Fruit fly (Drosophila melanogaster): ENCODE data around the gene lectin-37Da.
A peak's percentile ranks its signal among the peaks of the same experiment; 100 is the strongest.

The lectin-37Da gene

DNA sequence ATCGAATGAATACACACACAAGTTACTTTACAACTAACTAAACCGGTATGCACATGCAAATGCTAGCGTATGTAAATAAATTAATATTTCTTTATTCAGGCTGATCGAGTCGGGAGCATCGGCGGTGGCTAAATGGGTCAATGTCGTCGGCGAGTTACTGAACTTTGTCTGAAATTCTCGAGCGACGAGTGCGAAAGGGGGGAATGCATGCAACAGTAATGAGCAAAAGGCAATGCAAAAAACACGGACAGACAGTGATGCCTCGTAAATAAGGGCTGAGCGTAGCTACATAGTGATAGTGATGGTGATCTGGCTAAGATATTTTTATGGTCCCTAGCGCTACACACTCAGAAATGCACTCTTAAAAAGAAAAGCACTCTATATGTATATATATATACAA is 22.6 kb downstream of the lectin-37Da start (continued):
- TF ChIP-seq CG31627 (GFP tag; optimal IDR thresholded peaks at IDR 0.05), result no peak
- no peak for TF ChIP-seq Eip93F (GFP tag; optimal IDR thresholded peaks at IDR 0.05)
- no peak for TF ChIP-seq Hr38 (GFP tag; optimal IDR thresholded peaks at IDR 0.05)
- TF ChIP-seq acj6 (GFP tag; optimal IDR thresholded peaks at IDR 0.05), result peak; percentile 7
- peak; percentile 25; the same call in 1 of the 2 replicates for TF ChIP-seq CG15336 (GFP tag; IDR thresholded peaks at IDR 0.05)
- no peak for TF ChIP-seq CG10669 (GFP tag; optimal IDR thresholded peaks at IDR 0.05)
- TF ChIP-seq CG3032 (tag; optimal IDR thresholded peaks at IDR 0.05), result peak; percentile 18
- TF ChIP-seq CG11294 (GFP tag; IDR thresholded peaks at IDR 0.05), result no peak
- no peak for TF ChIP-seq Lpt (GFP tag; optimal IDR thresholded peaks at IDR 0.05)
- TF ChIP-seq fkh (GFP tag; optimal IDR thresholded peaks at IDR 0.05), result no peak
- no peak for TF ChIP-seq CG16779 (tag; optimal IDR thresholded peaks at IDR 0.05)
- TF ChIP-seq Gug (GFP tag; IDR thresholded peaks at IDR 0.05), result no peak
- TF ChIP-seq ss (GFP tag; optimal IDR thresholded peaks at IDR 0.05), result peak; percentile 14 to 58
- no peak for TF ChIP-seq Smox (GFP tag; optimal IDR thresholded peaks at IDR 0.05)
- no peak for TF ChIP-seq lz (GFP tag; optimal IDR thresholded peaks at IDR 0.05)

DNA sequence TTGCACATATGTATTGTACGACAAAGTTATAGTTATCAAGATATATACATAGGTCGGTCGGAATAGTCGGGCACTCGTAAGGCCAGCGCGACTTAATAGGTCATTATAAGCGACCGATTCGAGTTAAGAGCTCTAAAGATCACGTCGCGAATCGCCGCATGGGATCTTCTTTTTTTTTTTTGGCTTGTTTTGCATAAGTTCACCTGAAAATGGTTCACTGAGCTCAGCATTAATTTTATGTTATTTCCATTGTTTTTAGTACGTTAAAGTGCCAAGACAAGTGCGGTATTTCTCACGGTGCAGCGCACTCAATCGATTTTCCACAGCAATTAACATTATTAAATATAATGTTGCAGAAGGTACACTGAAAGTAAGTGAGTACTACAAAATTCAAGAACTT is 23.2 kb downstream of the lectin-37Da start:
- TF ChIP-seq CG11294 (GFP tag; IDR thresholded peaks at IDR 0.05) (peak; percentile 16; the same call in 1 of the 2 replicates), CG6163 (GFP tag; IDR thresholded peaks at IDR 0.05) (peak; percentile 22), Gug (GFP tag; IDR thresholded peaks at IDR 0.05) (peak; percentile 44; the same call in 1 of the 2 replicates), Hr4 (GFP tag; optimal IDR thresholded peaks at IDR 0.05) (peak; percentile 12), eg (GFP tag; IDR thresholded peaks at IDR 0.05) (peak; percentile 37; the same call in 1 of the 3 replicates), CG8119 (GFP tag; IDR thresholded peaks at IDR 0.05) (peak; percentile 13; the same call in 1 of the 3 replicates), CG34406 (GFP tag; optimal IDR thresholded peaks at IDR 0.05) (no peak), CG16779 (tag; optimal IDR thresholded peaks at IDR 0.05) (no peak), Eip93F (GFP tag; optimal IDR thresholded peaks at IDR 0.05) (no peak), Eip78C (GFP tag) (peak; percentile 76), CG8632 (GFP tag; optimal IDR thresholded peaks at IDR 0.05) (no peak)

DNA sequence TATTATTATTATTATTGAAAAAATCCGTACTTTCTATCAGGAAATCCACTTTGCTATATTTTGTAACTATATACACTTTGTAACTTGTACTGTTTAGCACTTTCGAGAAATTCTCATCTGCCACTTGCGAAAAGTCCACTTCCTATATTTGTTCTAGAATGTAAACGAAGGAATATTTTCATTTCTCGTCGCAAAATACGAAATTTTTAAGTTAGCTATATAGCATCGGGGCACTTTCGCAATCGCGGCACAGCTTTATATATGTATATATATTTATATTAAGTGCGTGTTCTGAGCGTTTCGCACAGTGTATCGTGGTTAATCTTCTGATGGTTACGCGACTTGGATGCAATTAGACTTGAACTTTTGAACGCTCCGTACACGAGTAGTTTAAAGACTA is 23.7 kb downstream of the lectin-37Da start, which contains the start of gene RanGAP:
RanGAP (plus strand) TSS at position 169 of the 400 bp plus-strand sequence.
- TF ChIP-seq Smox (GFP tag; optimal IDR thresholded peaks at IDR 0.05) (no peak), CG10669 (GFP tag; optimal IDR thresholded peaks at IDR 0.05) (peak; percentile 9), CG3032 (tag; optimal IDR thresholded peaks at IDR 0.05) (no peak), Eip78C (GFP tag) (peak; percentile 24), Eip93F (GFP tag; optimal IDR thresholded peaks at IDR 0.05) (no peak), fd85E (GFP tag; optimal IDR thresholded peaks at IDR 0.05) (no peak), eg (GFP tag; IDR thresholded peaks at IDR 0.05) (0 out of 3 replicates have a peak, but pooled peaks have one; percentile 39), CG6163 (GFP tag; IDR thresholded peaks at IDR 0.05) (peak; percentile 40; the same call in 2 of the 3 replicates), Eip75B (GFP tag; optimal IDR thresholded peaks at IDR 0.05) (no peak), net (GFP tag; optimal IDR thresholded peaks at IDR 0.05) (peak; percentile 18), CG4318 (GFP tag; optimal IDR thresholded peaks at IDR 0.05) (peak; percentile 27), topi (GFP tag; optimal IDR thresholded peaks at IDR 0.05) (no peak), dac (GFP tag; optimal IDR thresholded peaks at IDR 0.05) (no peak), lz (GFP tag; optimal IDR thresholded peaks at IDR 0.05) (no peak), Lpt (GFP tag; optimal IDR thresholded peaks at IDR 0.05) (no peak), Gug (GFP tag; IDR thresholded peaks at IDR 0.05) (no peak), OdsH (GFP tag; optimal IDR thresholded peaks at IDR 0.05) (peak; percentile 13), CG10631 (GFP tag; optimal IDR thresholded peaks at IDR 0.05) (no peak), salr (GFP tag; optimal IDR thresholded peaks at IDR 0.05) (peak in 1 of 2 experiments; percentile 1), CG11294 (GFP tag; IDR thresholded peaks at IDR 0.05) (peak; percentile 27; the same call in 1 of the 2 replicates), Sox14 (GFP tag; optimal IDR thresholded peaks at IDR 0.05) (no peak), Hr39 (GFP tag; optimal IDR thresholded peaks at IDR 0.05) (no peak), CG11762 (GFP tag; optimal IDR thresholded peaks at IDR 0.05; ENCODE audit: insufficient read depth) (no peak), CG7368 (GFP tag; optimal IDR thresholded peaks at IDR 0.05) (no peak), Ets21C (GFP tag; optimal IDR thresholded peaks at IDR 0.05) (no peak), svp (GFP tag) (peak; percentile 71), Blimp-1 (GFP tag; optimal IDR thresholded peaks at IDR 0.05) (no peak), Hr4 (GFP tag; optimal IDR thresholded peaks at IDR 0.05) (no peak), CG32006 (GFP tag; optimal IDR thresholded peaks at IDR 0.05) (peak; percentile 60), CG6808 (GFP tag; optimal IDR thresholded peaks at IDR 0.05) (peak; percentile 40), CG34406 (GFP tag; optimal IDR thresholded peaks at IDR 0.05) (no peak), CG1621 (tag; optimal IDR thresholded peaks at IDR 0.05) (no peak), dsx (GFP tag; optimal IDR thresholded peaks at IDR 0.05; ENCODE audit: poor library complexity, severe bottlenecking) (no peak), CG16779 (tag; optimal IDR thresholded peaks at IDR 0.05) (peak; percentile 11), CG6276 (GFP tag; optimal IDR thresholded peaks at IDR 0.05) (peak; percentile 60), CG11902 (GFP tag; optimal IDR thresholded peaks at IDR 0.05) (no peak), esn (GFP tag; optimal IDR thresholded peaks at IDR 0.05) (no peak)

All from whole organism, prepupa.